Fruit fly (Drosophila melanogaster): Measurements from ENCODE around the gene RpS14b.
A peak's percentile ranks its signal among the peaks of the same experiment; 100 is the strongest.

Gene RpS14b

DNA sequence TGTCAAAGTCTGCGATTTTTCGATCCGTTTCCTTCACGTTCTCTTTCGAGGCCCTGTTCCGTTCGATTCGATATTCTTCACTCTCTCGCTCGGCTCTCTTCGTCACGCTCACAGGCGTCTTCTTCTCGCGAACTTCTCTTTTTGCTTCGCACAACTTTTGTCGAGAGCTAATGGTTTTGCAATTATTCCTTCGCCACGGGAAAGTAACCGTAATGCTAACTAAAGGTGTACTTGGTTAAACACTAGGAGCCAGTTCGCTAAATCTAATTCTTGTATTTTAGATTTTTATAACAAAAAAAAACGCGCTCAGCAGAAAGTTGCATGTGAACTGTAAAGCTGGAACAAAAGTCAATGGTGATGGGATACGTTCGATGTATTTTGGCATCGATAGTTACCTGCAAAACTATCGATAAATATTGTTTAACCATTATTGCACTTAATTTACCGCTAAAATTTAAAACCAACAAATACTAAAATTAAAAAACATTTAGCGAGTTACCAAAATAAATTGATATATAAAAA lies 3.6 kb upstream of the RpS14b start, which contains the start of gene mahe (continued):
- TF ChIP-seq Rfx (GFP tag; IDR thresholded peaks at IDR 0.05), result peak; percentile 8; the same call in 1 of the 2 replicates
- no peak for TF ChIP-seq CG15011 (GFP tag; optimal IDR thresholded peaks at IDR 0.05)
- no peak for TF ChIP-seq schlank (tag; optimal IDR thresholded peaks at IDR 0.05)
- no peak for TF ChIP-seq CG11560 (tag; IDR thresholded peaks at IDR 0.05)
- TF ChIP-seq dan (GFP tag; IDR thresholded peaks at IDR 0.05), result no peak
- no peak for TF ChIP-seq gcm (GFP tag; optimal IDR thresholded peaks at IDR 0.05)
- TF ChIP-seq CG16779 (GFP tag; IDR thresholded peaks at IDR 0.05), result no peak
- no peak for TF ChIP-seq Spps (tag; optimal IDR thresholded peaks at IDR 0.05)
- no peak for TF ChIP-seq Oaz (GFP tag; IDR thresholded peaks at IDR 0.05)
- no peak for TF ChIP-seq CG8359 (GFP tag; optimal IDR thresholded peaks at IDR 0.05; ENCODE audit: borderline replicate concordance)
- TF ChIP-seq Fer3 (tag; optimal IDR thresholded peaks at IDR 0.05), result no peak
- TF ChIP-seq Myb (GFP tag; optimal IDR thresholded peaks at IDR 0.05), result peak; percentile 10
- TF ChIP-seq unpg (GFP tag; optimal IDR thresholded peaks at IDR 0.05), result no peak
- TF ChIP-seq vvl (GFP tag; IDR thresholded peaks at IDR 0.05), result peak; percentile 6; the same call in 1 of the 2 replicates
- TF ChIP-seq CG12769 (tag; optimal IDR thresholded peaks at IDR 0.05), result no peak
- no peak for TF ChIP-seq nmo (GFP tag; optimal IDR thresholded peaks at IDR 0.05)
- TF ChIP-seq CG10543 (GFP tag; optimal IDR thresholded peaks at IDR 0.05), result no peak
- TF ChIP-seq Atf6 (GFP tag; IDR thresholded peaks at IDR 0.05), result no peak
- peak; percentile 74 for TF ChIP-seq CG7963 (GFP tag; IDR thresholded peaks at IDR 0.05; ENCODE audit: partially characterized antibody)
- no peak for TF ChIP-seq abd-A (tag; optimal IDR thresholded peaks at IDR 0.05)
- TF ChIP-seq Ets97D (GFP tag; optimal IDR thresholded peaks at IDR 0.05), result peak; percentile 21
- TF ChIP-seq Hmx (GFP tag; optimal IDR thresholded peaks at IDR 0.05), result no peak
- TF ChIP-seq sd (tag; optimal IDR thresholded peaks at IDR 0.05), result no peak
- TF ChIP-seq CG16813 (GFP tag; IDR thresholded peaks at IDR 0.05; ENCODE audit: partially characterized antibody), result peak; percentile 80
- no peak; the same call in 1 of the 2 replicates for TF ChIP-seq CG32532 (GFP tag; IDR thresholded peaks at IDR 0.05)
- no peak for TF ChIP-seq gem (tag; optimal IDR thresholded peaks at IDR 0.05)
- no peak for TF ChIP-seq twi (tag; optimal IDR thresholded peaks at IDR 0.05)
- no peak for TF ChIP-seq sc (optimal IDR thresholded peaks at IDR 0.05)
- TF ChIP-seq sc (GFP tag; optimal IDR thresholded peaks at IDR 0.05), result no peak
- TF ChIP-seq wdn (GFP tag; IDR thresholded peaks at IDR 0.05), result no peak
- no peak for TF ChIP-seq CG34422 (GFP tag; IDR thresholded peaks at IDR 0.05)
- no peak for TF ChIP-seq Lhr (GFP tag; optimal IDR thresholded peaks at IDR 0.05)
- TF ChIP-seq wor (GFP tag; IDR thresholded peaks at IDR 0.05), result no peak
- TF ChIP-seq CG15601 (tag; optimal IDR thresholded peaks at IDR 0.05), result no peak
- no peak for TF ChIP-seq CG5953 (GFP tag; IDR thresholded peaks at IDR 0.05)
- TF ChIP-seq slp2 (GFP tag; optimal IDR thresholded peaks at IDR 0.05), result no peak
- TF ChIP-seq stwl (tag; optimal IDR thresholded peaks at IDR 0.05), result no peak
- TF ChIP-seq Nf-YA (GFP tag; IDR thresholded peaks at IDR 0.05), result no peak
- TF ChIP-seq CG32767 (GFP tag; IDR thresholded peaks at IDR 0.05), result no peak
- TF ChIP-seq Elba2 (GFP tag; optimal IDR thresholded peaks at IDR 0.05), result no peak
- TF ChIP-seq CG2678 (tag; optimal IDR thresholded peaks at IDR 0.05), result no peak
- TF ChIP-seq CG30431 (GFP tag; optimal IDR thresholded peaks at IDR 0.05), result no peak
- no peak for TF ChIP-seq prd (optimal IDR thresholded peaks at IDR 0.05)
- no peak for TF ChIP-seq prd (GFP tag; IDR thresholded peaks at IDR 0.05)
- TF ChIP-seq row (GFP tag; IDR thresholded peaks at IDR 0.05), result peak; percentile 32; the same call in 1 of the 3 replicates
- TF ChIP-seq bsh (GFP tag; optimal IDR thresholded peaks at IDR 0.05), result no peak
- no peak for TF ChIP-seq CG8281 (tag; optimal IDR thresholded peaks at IDR 0.05)
- TF ChIP-seq Meics (GFP tag; optimal IDR thresholded peaks at IDR 0.05), result no peak
- TF ChIP-seq ham (GFP tag; IDR thresholded peaks at IDR 0.05), result no peak
- no peak for TF ChIP-seq Eip74EF (GFP tag; optimal IDR thresholded peaks at IDR 0.05)
- no peak for TF ChIP-seq B-H2 (GFP tag; optimal IDR thresholded peaks at IDR 0.05)
